Fruit fly (Drosophila melanogaster): ENCODE data around the gene Arglu1.

DNA sequence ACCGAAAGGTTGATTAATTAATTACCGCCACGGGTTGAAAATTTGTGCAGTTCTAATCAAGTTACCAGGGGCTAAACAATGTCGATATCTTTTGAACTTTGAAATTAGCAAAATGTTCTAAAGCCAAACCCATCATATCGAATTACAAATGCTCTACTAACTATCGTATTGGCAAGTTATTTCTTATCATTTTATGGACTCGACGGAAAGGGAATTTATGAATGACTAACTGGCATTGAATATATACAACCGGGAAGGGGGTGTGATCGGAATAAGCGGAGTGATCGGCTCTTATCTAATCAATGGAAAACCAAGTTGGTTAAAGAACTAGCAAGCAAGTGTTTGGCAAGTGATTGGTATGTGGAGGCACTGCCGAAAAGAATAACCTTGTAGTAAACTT is 5.6 kb upstream of the Arglu1 start:
- TF ChIP-seq topi (GFP tag; optimal IDR thresholded peaks at IDR 0.05) (no peak), Sox102F (GFP tag; optimal IDR thresholded peaks at IDR 0.05) (no peak)
